Worm (Caenorhabditis elegans): ENCODE results near the gene Y77E11A.23.

The Y77E11A.23 gene

DNA sequence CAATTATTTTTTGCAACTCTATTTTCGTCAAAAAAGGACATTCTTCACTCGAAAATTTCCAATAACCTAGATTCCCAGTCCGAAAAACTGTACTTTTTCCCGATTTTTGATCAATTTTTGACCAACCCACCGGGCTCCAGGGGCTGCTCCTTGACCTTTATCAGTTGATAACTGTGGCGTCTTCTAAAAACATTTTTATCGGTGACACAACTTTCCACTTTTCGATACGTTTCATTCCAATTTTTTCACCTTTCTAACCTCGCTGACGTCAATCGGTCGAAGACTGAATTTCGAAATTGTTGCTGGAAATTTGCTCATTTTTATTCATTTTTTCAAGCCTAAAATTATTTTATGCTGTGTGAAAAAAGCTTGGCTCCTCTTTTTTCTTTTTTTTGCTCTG, 40.6 kb downstream of the Y77E11A.23 start:
- TF ChIP-seq crh-2 (tag; optimal IDR thresholded peaks at IDR 0.05) = peak; percentile 12
- TF ChIP-seq sma-3 (GFP tag; optimal IDR thresholded peaks at IDR 0.05) = no peak
- TF ChIP-seq fos-1 (tag; optimal IDR thresholded peaks at IDR 0.05) = peak; percentile 80

ce11 chrIV:1389021-1389420, 41.1 kb downstream of the Y77E11A.23 start:
- no peak for TF ChIP-seq nhr-10 (tag; optimal IDR thresholded peaks at IDR 0.05)
- peak; percentile 4 for TF ChIP-seq gmeb-1 (tag; optimal IDR thresholded peaks at IDR 0.05)
- no peak for TF ChIP-seq elt-3 (tag; optimal IDR thresholded peaks at IDR 0.05)
- peak; percentile 46 for TF ChIP-seq sma-3 (GFP tag; optimal IDR thresholded peaks at IDR 0.05)
- peak; percentile 11 for TF ChIP-seq blmp-1 (tag; optimal IDR thresholded peaks at IDR 0.05; ENCODE audit: insufficient read depth)
- TF ChIP-seq ZK546.5 (tag; optimal IDR thresholded peaks at IDR 0.05) = no peak
- no peak for TF ChIP-seq sma-9 (GFP tag; optimal IDR thresholded peaks at IDR 0.05)
- no peak for TF ChIP-seq sma-9 (tag; optimal IDR thresholded peaks at IDR 0.05)
- no peak for TF ChIP-seq nhr-77 (tag; optimal IDR thresholded peaks at IDR 0.05)
- peak; percentile 3 for TF ChIP-seq C34F6.9 (tag; optimal IDR thresholded peaks at IDR 0.05)
- no peak for TF ChIP-seq nhr-129 (tag; optimal IDR thresholded peaks at IDR 0.05)
- TF ChIP-seq mab-5 (tag; optimal IDR thresholded peaks at IDR 0.05) = no peak
- no peak for TF ChIP-seq skn-1 (tag; optimal IDR thresholded peaks at IDR 0.05)
- TF ChIP-seq lin-39 (tag; optimal IDR thresholded peaks at IDR 0.05) = no peak
- TF ChIP-seq aly-2 (tag; optimal IDR thresholded peaks at IDR 0.05) = no peak
- peak; percentile 58 for TF ChIP-seq nhr-25 (tag; optimal IDR thresholded peaks at IDR 0.05)
- TF ChIP-seq snpc-4 (tag; optimal IDR thresholded peaks at IDR 0.05) = no peak

DNA sequence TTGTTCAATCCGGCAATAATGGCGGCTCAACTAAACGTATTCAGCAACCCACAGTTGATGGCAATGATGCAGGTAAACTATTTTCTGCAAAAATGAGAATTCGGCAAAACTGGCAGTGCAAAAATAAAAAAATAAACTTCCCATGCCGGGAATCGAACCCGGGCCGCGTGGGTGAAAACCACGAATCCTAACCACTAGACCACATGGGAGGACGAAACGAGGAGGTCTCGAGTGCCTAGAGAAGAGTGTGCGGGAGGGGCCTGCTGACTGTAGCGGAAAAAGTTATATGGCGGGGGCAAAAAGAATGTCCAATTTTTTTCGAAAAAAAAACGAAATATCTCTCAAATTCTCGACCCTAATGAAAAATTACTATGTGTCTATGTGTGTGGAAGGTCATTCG, 42.1 kb downstream of the Y77E11A.23 start:
- TF ChIP-seq dmd-4 (tag; optimal IDR thresholded peaks at IDR 0.05) (no peak), skn-1 (tag; optimal IDR thresholded peaks at IDR 0.05) (no peak), lsy-2 (tag; optimal IDR thresholded peaks at IDR 0.05) (peak; percentile 10 to 20), sma-3 (GFP tag; optimal IDR thresholded peaks at IDR 0.05) (peak; percentile 49), ztf-1 (GFP tag; conservative IDR thresholded peaks at IDR 0.05) (no peak), ceh-16 (tag; optimal IDR thresholded peaks at IDR 0.05) (no peak), lin-39 (tag; optimal IDR thresholded peaks at IDR 0.05) (no peak), crh-2 (tag; optimal IDR thresholded peaks at IDR 0.05) (peak; percentile 9), mab-5 (tag; optimal IDR thresholded peaks at IDR 0.05) (no peak), F13H6.1 (tag; optimal IDR thresholded peaks at IDR 0.05) (peak; percentile 6), ztf-11 (tag; optimal IDR thresholded peaks at IDR 0.05) (no peak), zag-1 (tag; optimal IDR thresholded peaks at IDR 0.05) (no peak), nhr-77 (tag; optimal IDR thresholded peaks at IDR 0.05) (no peak), elt-1 (tag; optimal IDR thresholded peaks at IDR 0.05) (no peak), C34F6.9 (tag; optimal IDR thresholded peaks at IDR 0.05) (no peak), snpc-4 (tag; optimal IDR thresholded peaks at IDR 0.05) (no peak), nhr-129 (tag; optimal IDR thresholded peaks at IDR 0.05) (peak; percentile 66), gmeb-1 (tag; optimal IDR thresholded peaks at IDR 0.05) (peak; percentile 63), nhr-237 (tag; optimal IDR thresholded peaks at IDR 0.05) (no peak), lin-11 (tag; optimal IDR thresholded peaks at IDR 0.05) (peak; percentile 28), Y55F3AM.14 (GFP tag; optimal IDR thresholded peaks at IDR 0.05) (no peak), mbf-1 (tag; optimal IDR thresholded peaks at IDR 0.05) (no peak), sem-4 (tag; optimal IDR thresholded peaks at IDR 0.05) (no peak), ama-1 (optimal IDR thresholded peaks at IDR 0.05) (no peak), unc-62 (GFP tag; optimal IDR thresholded peaks at IDR 0.05) (no peak), nhr-25 (tag; optimal IDR thresholded peaks at IDR 0.05) (peak; percentile 10), ztf-4 (tag; optimal IDR thresholded peaks at IDR 0.05) (no peak), nhr-21 (tag; optimal IDR thresholded peaks at IDR 0.05) (peak; percentile 23), alr-1 (tag; optimal IDR thresholded peaks at IDR 0.05) (no peak), ceh-82 (tag; optimal IDR thresholded peaks at IDR 0.05) (no peak), unc-39 (tag; optimal IDR thresholded peaks at IDR 0.05) (no peak), fos-1 (tag; optimal IDR thresholded peaks at IDR 0.05) (peak; percentile 19), nhr-12 (tag; optimal IDR thresholded peaks at IDR 0.05) (no peak), nhr-11 (tag; optimal IDR thresholded peaks at IDR 0.05) (no peak), nhr-23 (tag; optimal IDR thresholded peaks at IDR 0.05) (no peak), lin-13 (GFP tag; optimal IDR thresholded peaks at IDR 0.05) (peak; percentile 50), unc-55 (GFP tag; optimal IDR thresholded peaks at IDR 0.05) (peak; percentile 42), R02D3.7 (tag; optimal IDR thresholded peaks at IDR 0.05) (no peak), elt-3 (tag; optimal IDR thresholded peaks at IDR 0.05) (no peak), peb-1 (tag; optimal IDR thresholded peaks at IDR 0.05) (no peak), nhr-10 (tag; optimal IDR thresholded peaks at IDR 0.05) (no peak), ZK546.5 (tag; optimal IDR thresholded peaks at IDR 0.05) (no peak), nhr-6 (tag; optimal IDR thresholded peaks at IDR 0.05) (no peak), sma-9 (GFP tag; optimal IDR thresholded peaks at IDR 0.05) (peak; percentile 42), sma-9 (tag; optimal IDR thresholded peaks at IDR 0.05) (no peak), aly-2 (tag; optimal IDR thresholded peaks at IDR 0.05) (no peak), blmp-1 (tag; optimal IDR thresholded peaks at IDR 0.05; ENCODE audit: insufficient read depth) (no peak), mdl-1 (tag; optimal IDR thresholded peaks at IDR 0.05) (no peak), egl-27 (tag; optimal IDR thresholded peaks at IDR 0.05) (no peak)
